Fruit fly (Drosophila melanogaster) whole organism, embryonic: ENCODE data around the gene Eip75B.

Source experiments
- Antp ChIP-seq: fragments of 200-800 bp; sonication (Bioruptor generic); optimal IDR thresholded peaks from 3 replicates; lab custom pipeline; 2016; ENCODE audit warnings: missing biosample characterization, missing genetic modification characterization
- CG10147 ChIP-seq: fragments of 200-800 bp; sonication (Bioruptor generic); optimal IDR thresholded peaks from 2 replicates; lab custom pipeline; 2019; ENCODE audit warnings: missing biosample characterization, mild to moderate bottlenecking, missing genetic modification characterization, moderate library complexity
- CG10366 ChIP-seq: fragments of 200-800 bp; sonication (Bioruptor generic); IDR thresholded peaks from 2 replicates; pipeline ENCODE4 v1.3.6; 2022; ENCODE audit warnings: missing biosample characterization, missing genetic modification characterization
- CG10959 ChIP-seq: fragments of 200-800 bp; sonication (Bioruptor generic); IDR thresholded peaks from 2 replicates; pipeline ENCODE4 v1.3.6; 2022; ENCODE audit warnings: missing biosample characterization, missing genetic modification characterization
- CG11723 ChIP-seq: fragments of 200-800 bp; sonication (Bioruptor generic); optimal IDR thresholded peaks from 2 replicates; lab custom pipeline; 2017; ENCODE audit warnings: missing biosample characterization, mild to moderate bottlenecking, missing genetic modification characterization
- CG12299 ChIP-seq: fragments of 200-800 bp; sonication (Bioruptor generic); optimal IDR thresholded peaks from 2 replicates; lab custom pipeline; 2018; ENCODE audit warnings: missing biosample characterization, mild to moderate bottlenecking, missing genetic modification characterization
- CG1233 ChIP-seq: fragments of 200-800 bp; sonication (Bioruptor generic); optimal IDR thresholded peaks from 4 replicates; lab custom pipeline; 2018; ENCODE audit warnings: missing biosample characterization, mild to moderate bottlenecking, missing genetic modification characterization
- CG14441 ChIP-seq: fragments of 200-800 bp; sonication (Bioruptor generic); IDR thresholded peaks from 2 replicates; pipeline ENCODE4 v1.3.6; 2022; ENCODE audit warnings: missing biosample characterization, missing genetic modification characterization
- CG15514 ChIP-seq: fragments of 200-800 bp; sonication (Bioruptor generic); optimal IDR thresholded peaks from 3 replicates; lab custom pipeline; 2017; ENCODE audit warnings: missing biosample characterization, missing genetic modification characterization, mild to moderate bottlenecking, moderate library complexity, missing genetic modification reagents
- CG15601 ChIP-seq: fragments of 200-800 bp; sonication (Bioruptor generic); optimal IDR thresholded peaks from 3 replicates; lab custom pipeline; 2019; ENCODE audit warnings: missing biosample characterization, mild to moderate bottlenecking, missing genetic modification characterization, moderate library complexity
- CG1602 ChIP-seq: fragments of 200-800 bp; sonication (Bioruptor generic); optimal IDR thresholded peaks from 3 replicates; lab custom pipeline; 2016; ENCODE audit warnings: missing biosample characterization, missing genetic modification characterization
- CG17361 ChIP-seq: fragments of 200-800 bp; sonication (Bioruptor generic); IDR thresholded peaks from 3 replicates; pipeline ENCODE4 v1.3.6; 2022; ENCODE audit warnings: missing biosample characterization, missing genetic modification characterization
- CG17912 ChIP-seq: fragments of 200-800 bp; sonication (Bioruptor generic); optimal IDR thresholded peaks from 2 replicates; lab custom pipeline; 2018; ENCODE audit warnings: missing biosample characterization, mild to moderate bottlenecking, missing genetic modification characterization
- CG30431 ChIP-seq: fragments of 200-800 bp; sonication (Bioruptor generic); optimal IDR thresholded peaks from 2 replicates; lab custom pipeline; 2017; ENCODE audit warnings: missing biosample characterization, missing genetic modification characterization
- CG31224 ChIP-seq: fragments of 200-800 bp; sonication (Bioruptor generic); IDR thresholded peaks from 2 replicates; pipeline ENCODE4 v1.3.6; 2022; ENCODE audit warnings: missing biosample characterization, missing genetic modification characterization
- CG3726 ChIP-seq: fragments of 200-800 bp; sonication (Bioruptor generic); IDR thresholded peaks from 3 replicates; pipeline ENCODE4, ENCODE4 v1.3.6; 2022; ENCODE audit warnings: missing biosample characterization, missing genetic modification characterization
- CG4360 ChIP-seq: fragments of 200-800 bp; sonication (Bioruptor generic); IDR thresholded peaks from 2 replicates; pipeline ENCODE4 v1.3.6; 2022; ENCODE audit warnings: missing biosample characterization, missing genetic modification characterization
- CG5180 ChIP-seq: fragments of 200-800 bp; sonication (Bioruptor generic); optimal IDR thresholded peaks from 3 replicates; lab custom pipeline; 2017; ENCODE audit warnings: missing biosample characterization, missing genetic modification characterization, mild to moderate bottlenecking, moderate library complexity, missing genetic modification reagents
- CG5245 ChIP-seq: fragments of 200-800 bp; sonication (Bioruptor generic); optimal IDR thresholded peaks from 3 replicates; lab custom pipeline; 2016; ENCODE audit warnings: missing biosample characterization, missing genetic modification characterization
- CG6689 ChIP-seq: fragments of 200-800 bp; sonication (Bioruptor generic); IDR thresholded peaks from 2 replicates; pipeline ENCODE4 v1.3.6; 2022; ENCODE audit warnings: missing biosample characterization, missing genetic modification characterization
- CG6854 ChIP-seq: fragments of 200-800 bp; sonication (Bioruptor generic); optimal IDR thresholded peaks from 3 replicates; lab custom pipeline; 2017; ENCODE audit warnings: missing biosample characterization, mild to moderate bottlenecking, missing genetic modification characterization
- CG8359 ChIP-seq: fragments of 200-800 bp; sonication (Bioruptor generic); optimal IDR thresholded peaks from 2 replicates; lab custom pipeline; 2017; ENCODE audit warnings: missing biosample characterization, mild to moderate bottlenecking, missing genetic modification characterization, borderline replicate concordance
- CG8388 ChIP-seq: fragments of 200-800 bp; sonication (Bioruptor generic); optimal IDR thresholded peaks from 2 replicates; lab custom pipeline; 2019; ENCODE audit warnings: missing biosample characterization, mild to moderate bottlenecking, missing genetic modification characterization, moderate library complexity
- CG9215 ChIP-seq: fragments of 200-800 bp; sonication (Bioruptor generic); IDR thresholded peaks from 2 replicates; pipeline ENCODE4 v1.3.6; 2022; ENCODE audit warnings: missing biosample characterization, missing genetic modification characterization
- D19B ChIP-seq: fragments of 200-800 bp; sonication (Bioruptor generic); optimal IDR thresholded peaks from 2 replicates; lab custom pipeline; 2017; ENCODE audit warnings: missing biosample characterization, mild to moderate bottlenecking, missing genetic modification characterization
- Dbx ChIP-seq: fragments of 200-800 bp; sonication (Bioruptor generic); IDR thresholded peaks from 3 replicates; pipeline ENCODE4 v1.3.6; 2022; ENCODE audit warnings: missing biosample characterization, missing genetic modification characterization
- Dll ChIP-seq: fragments of 200-800 bp; sonication (Bioruptor generic); IDR thresholded peaks from 4 replicates; pipeline ENCODE4 v1.3.6; 2022; ENCODE audit warnings: missing biosample characterization, missing genetic modification characterization; ENCODE audit not compliant: partially characterized antibody
- Dref ChIP-seq: fragments of 200-800 bp; sonication (Bioruptor generic); IDR thresholded peaks from 2 replicates; pipeline ENCODE4 v1.3.6; 2022; ENCODE audit warnings: missing biosample characterization, missing genetic modification characterization
- Drgx ChIP-seq: fragments of 200-800 bp; sonication (Bioruptor generic); IDR thresholded peaks from 2 replicates; pipeline ENCODE4 v1.3.6; 2022; ENCODE audit warnings: missing biosample characterization, missing genetic modification characterization
- Hr39 ChIP-seq: fragments of >200 bp; optimal IDR thresholded peaks from 2 replicates; lab custom pipeline; 2017
- Hr78 ChIP-seq, 2 experiments: fragments of 200-800 bp in 1 of 2; fragments of >200 bp in 1 of 2; sonication (Bioruptor generic) in 1 of 2; optimal IDR thresholded peaks; 2 replicates each; lab custom pipeline; 2017 to 2019; ENCODE audit warnings: missing biosample characterization in 2 of 2, missing genetic modification characterization in 2 of 2, mild to moderate bottlenecking in 1 of 2, moderate library complexity in 1 of 2
- Lim3 ChIP-seq: fragments of 200-800 bp; sonication (Bioruptor generic); IDR thresholded peaks from 2 replicates; pipeline ENCODE4 v1.3.6; 2022; ENCODE audit warnings: missing biosample characterization, missing genetic modification characterization
- Neu2 ChIP-seq: fragments of 200-800 bp; sonication (Bioruptor generic); optimal IDR thresholded peaks from 3 replicates; lab custom pipeline; 2016; ENCODE audit warnings: missing biosample characterization, missing genetic modification characterization, borderline replicate concordance
- NfI ChIP-seq: fragments of 200-800 bp; sonication (Bioruptor generic); optimal IDR thresholded peaks from 3 replicates; lab custom pipeline; 2018; ENCODE audit warnings: missing biosample characterization, mild to moderate bottlenecking, missing genetic modification characterization, moderate library complexity
- Sox102F ChIP-seq: fragments of 200-800 bp; sonication (Bioruptor generic); optimal IDR thresholded peaks from 2 replicates; lab custom pipeline; 2018; ENCODE audit warnings: missing biosample characterization, mild to moderate bottlenecking, missing genetic modification characterization, moderate library complexity
- abd-A ChIP-seq: fragments of 200-800 bp; sonication (Bioruptor generic); optimal IDR thresholded peaks from 3 replicates; lab custom pipeline; 2019; ENCODE audit warnings: missing biosample characterization, mild to moderate bottlenecking, missing genetic modification characterization, moderate library complexity
- aop ChIP-seq: fragments of 200-800 bp; sonication (Bioruptor generic); IDR thresholded peaks from 2 replicates; pipeline ENCODE4 v1.3.6; 2022; ENCODE audit warnings: missing biosample characterization, missing genetic modification characterization
- cad ChIP-seq: fragments of >200 bp; optimal IDR thresholded peaks from 2 replicates; lab custom pipeline; 2017; ENCODE audit warnings: missing biosample characterization, missing genetic modification characterization
- croc ChIP-seq: fragments of 200-800 bp; sonication (Bioruptor generic); conservative IDR thresholded peaks from 3 replicates; pipeline ENCODE4 v1.3.6; 2022; ENCODE audit warnings: missing biosample characterization, missing genetic modification characterization
- dan ChIP-seq: fragments of 200-800 bp; sonication (Bioruptor generic); IDR thresholded peaks from 2 replicates; pipeline ENCODE4 v1.3.6; 2022; ENCODE audit warnings: missing biosample characterization, missing genetic modification characterization
- exex ChIP-seq: fragments of 200-800 bp; sonication (Bioruptor generic); optimal IDR thresholded peaks from 4 replicates; lab custom pipeline; 2018; ENCODE audit warnings: missing biosample characterization, mild to moderate bottlenecking, missing genetic modification characterization, moderate library complexity
- eyg ChIP-seq: fragments of 200-800 bp; sonication (Bioruptor generic); optimal IDR thresholded peaks from 3 replicates; lab custom pipeline; 2016; ENCODE audit warnings: missing biosample characterization, missing genetic modification characterization
- gcm ChIP-seq: fragments of 200-800 bp; sonication (Bioruptor generic); optimal IDR thresholded peaks from 2 replicates; lab custom pipeline; 2019; ENCODE audit warnings: missing biosample characterization, mild to moderate bottlenecking, missing genetic modification characterization, moderate library complexity
- luna ChIP-seq: fragments of 200-800 bp; sonication (Bioruptor generic); optimal IDR thresholded peaks from 2 replicates; lab custom pipeline; 2016; ENCODE audit warnings: missing biosample characterization, missing genetic modification characterization
- oc ChIP-seq: fragments of 200-800 bp; sonication (Bioruptor generic); optimal IDR thresholded peaks from 2 replicates; lab custom pipeline; 2018; ENCODE audit warnings: missing biosample characterization, mild to moderate bottlenecking, missing genetic modification characterization, moderate library complexity
- pfk ChIP-seq: fragments of 200-800 bp; sonication (Bioruptor generic); optimal IDR thresholded peaks from 2 replicates; lab custom pipeline; 2018; ENCODE audit warnings: missing biosample characterization, mild to moderate bottlenecking, missing genetic modification characterization, moderate library complexity
- shn ChIP-seq: fragments of 200-800 bp; sonication (Bioruptor generic); optimal IDR thresholded peaks from 3 replicates; lab custom pipeline; 2016; ENCODE audit warnings: missing biosample characterization, missing genetic modification characterization
- stc ChIP-seq: fragments of 200-800 bp; sonication (Bioruptor generic); IDR thresholded peaks from 2 replicates; pipeline ENCODE4 v1.3.6; 2022; ENCODE audit warnings: missing biosample characterization, missing genetic modification characterization
- tll ChIP-seq, 2 experiments: fragments of 200-800 bp in 1 of 2; fragments of >200 bp in 1 of 2; sonication (Bioruptor generic) in 1 of 2; optimal IDR thresholded peaks; 2 replicates each; lab custom pipeline; 2017 to 2019; ENCODE audit warnings: missing biosample characterization in 2 of 2, missing genetic modification characterization in 2 of 2, mild to moderate bottlenecking in 1 of 2, moderate library complexity in 1 of 2
- wdn ChIP-seq: fragments of 200-800 bp; sonication (Bioruptor generic); IDR thresholded peaks from 2 replicates; pipeline ENCODE4 v1.3.6; 2022; ENCODE audit warnings: missing biosample characterization, missing genetic modification characterization

Eip75B gene

dm6 chr3L:17967187-17967940 lies 97.1 kb downstream of the Eip75B start (continued):
- TF ChIP-seq CG1602 (no peak), dan (no peak), shn (GFP tag; lab: Kevin White, UChicago) (no peak), Dbx (no peak), cad (GFP tag; lab: Kevin White, UChicago) (no peak), CG6854 (GFP tag; lab: Kevin White, UChicago) (no peak), Hr78 (GFP tag; optimal IDR thresholded peaks at IDR 0.05; lab: Kevin White, UChicago) (peak in 1 of 2 experiments; percentile 34), CG12299 (no peak), CG17361 (GFP tag; lab: Robert Waterston, UW) (0 out of 3 replicates have a peak, but pooled peaks have one; percentile 14), CG17912 (no peak), CG6689 (GFP tag; lab: Robert Waterston, UW) (0 out of 2 replicates have a peak, but pooled peaks have one; percentile 9), CG15601 (tag; lab: Kevin White, UChicago) (peak; percentile 14), CG9215 (no peak), Sox102F (GFP tag; lab: Kevin White, UChicago) (no peak), CG1233 (no peak), CG8388 (GFP tag; lab: Kevin White, UChicago) (no peak), CG11723 (GFP tag; lab: Kevin White, UChicago) (no peak), CG10366 (no peak), CG10147 (GFP tag; lab: Kevin White, UChicago) (no peak), Neu2 (GFP tag; lab: Kevin White, UChicago) (no peak), CG14441 (GFP tag; lab: Robert Waterston, UW) (no peak), abd-A (tag; lab: Kevin White, UChicago) (peak; percentile 80), aop (GFP tag; lab: Robert Waterston, UW) (no peak), Antp (GFP tag; lab: Kevin White, UChicago) (no peak), eyg (GFP tag; lab: Kevin White, UChicago) (no peak), Dll (GFP tag; lab: Robert Waterston, UW) (no peak), CG31224 (GFP tag; lab: Robert Waterston, UW) (no peak), wdn (no peak), CG10959 (GFP tag; lab: Robert Waterston, UW) (no peak), CG5180 (GFP tag; lab: Kevin White, UChicago) (peak; percentile 60), Hr39 (peak; percentile 54), CG3726 (GFP tag; lab: Robert Waterston, UW) (no peak), Dref (GFP tag; lab: Robert Waterston, UW) (no peak), Drgx (GFP tag; lab: Robert Waterston, UW) (peak; percentile 57), tll (GFP tag; optimal IDR thresholded peaks at IDR 0.05; lab: Kevin White, UChicago) (no peak), stc (GFP tag; lab: Robert Waterston, UW) (no peak), CG5245 (GFP tag; lab: Kevin White, UChicago) (no peak), pfk (GFP tag; lab: Kevin White, UChicago) (no peak), oc (peak; percentile 58), CG15514 (GFP tag; lab: Kevin White, UChicago) (no peak), CG30431 (GFP tag; lab: Kevin White, UChicago) (no peak), Lim3 (no peak), luna (GFP tag; lab: Kevin White, UChicago) (no peak), gcm (no peak), croc (GFP tag; lab: Robert Waterston, UW) (no peak), NfI (no peak), CG4360 (0 out of 2 replicates have a peak, but pooled peaks have one; percentile 12), CG8359 (GFP tag; lab: Kevin White, UChicago) (no peak), D19B (GFP tag; lab: Kevin White, UChicago) (no peak), exex (tag; lab: Kevin White, UChicago) (no peak)
